Worm (Caenorhabditis elegans) whole organism, L2 larva: ENCODE results near the gene T09F5.2.

Experiments used
- C34F6.9 ChIP-seq: fragments of 150-350 bp; optimal IDR thresholded peaks from 2 replicates; lab custom pipeline; 2014; ENCODE audit warnings: missing biosample characterization, missing genetic modification characterization
- ZK546.5 ChIP-seq: sonication (generic microtip); optimal IDR thresholded peaks from 2 replicates; lab custom pipeline; 2017; ENCODE audit warnings: missing biosample characterization, missing genetic modification characterization
- lin-11 ChIP-seq: fragments of 150-350 bp; sonication (generic microtip); optimal IDR thresholded peaks from 2 replicates; lab custom pipeline; 2014; ENCODE audit warnings: missing biosample characterization, missing genetic modification characterization, inconsistent platforms, mixed read lengths
- nhr-11 ChIP-seq: fragments of 150-350 bp; optimal IDR thresholded peaks from 2 replicates; lab custom pipeline; 2014; ENCODE audit warnings: missing biosample characterization, missing genetic modification characterization
- unc-62 ChIP-seq: fragments of 150-350 bp; optimal IDR thresholded peaks from 2 replicates; lab custom pipeline; 2014; ENCODE audit warnings: missing biosample characterization, missing genetic modification reagents, missing genetic modification characterization
- zag-1 ChIP-seq: fragments of 150-350 bp; optimal IDR thresholded peaks from 2 replicates; lab custom pipeline; 2014; ENCODE audit warnings: missing biosample characterization, missing genetic modification characterization

ce11 chrV:15191971-15192370, 41.2 kb downstream of the T09F5.2 start:
- no peak for TF ChIP-seq unc-62 (GFP tag; lab: Kevin White, UChicago)
- no peak for TF ChIP-seq C34F6.9
- TF ChIP-seq lin-11: no peak
- no peak for TF ChIP-seq nhr-11 (tag; lab: Kevin White, UChicago)
- no peak for TF ChIP-seq ZK546.5 (tag; lab: Kevin White, UChicago)
- TF ChIP-seq zag-1 (tag; lab: Kevin White, UChicago): no peak
